Fruit fly (Drosophila melanogaster) whole organism, embryonic: Measurements from ENCODE around the gene CG42634.

ENCODE experiments used
- Abd-B ChIP-seq: fragments of 200-800 bp; sonication (Bioruptor generic); optimal IDR thresholded peaks from 2 replicates; lab custom pipeline; 2018; ENCODE audit warnings: missing biosample characterization, mild to moderate bottlenecking, missing genetic modification characterization, moderate library complexity
- Antp ChIP-seq: fragments of 200-800 bp; sonication (Bioruptor generic); optimal IDR thresholded peaks from 3 replicates; lab custom pipeline; 2016; ENCODE audit warnings: missing biosample characterization, missing genetic modification characterization
- Atf-2 ChIP-seq: fragments of 200-800 bp; sonication (Bioruptor generic); optimal IDR thresholded peaks from 2 replicates; lab custom pipeline; 2016; ENCODE audit warnings: missing biosample characterization, missing genetic modification characterization
- CG1024 ChIP-seq: fragments of 200-800 bp; sonication (Bioruptor generic); IDR thresholded peaks from 2 replicates; pipeline ENCODE4 v1.3.6; 2022; ENCODE audit warnings: missing biosample characterization, missing genetic modification characterization
- CG11456 ChIP-seq: fragments of 200-800 bp; sonication (Bioruptor generic); IDR thresholded peaks from 3 replicates; pipeline ENCODE4 v1.3.6; 2022; ENCODE audit warnings: missing biosample characterization, missing genetic modification characterization
- CG11695 ChIP-seq: fragments of 200-800 bp; sonication (Bioruptor generic); IDR thresholded peaks from 3 replicates; pipeline ENCODE4 v1.3.6; 2022; ENCODE audit warnings: missing biosample characterization, missing genetic modification characterization
- CG13624 ChIP-seq: fragments of 200-800 bp; sonication (Bioruptor generic); optimal IDR thresholded peaks from 2 replicates; lab custom pipeline; 2016; ENCODE audit warnings: missing biosample characterization, missing genetic modification characterization
- CG14441 ChIP-seq: fragments of 200-800 bp; sonication (Bioruptor generic); IDR thresholded peaks from 2 replicates; pipeline ENCODE4 v1.3.6; 2022; ENCODE audit warnings: missing biosample characterization, missing genetic modification characterization
- CG15269 ChIP-seq: fragments of 200-800 bp; sonication (Bioruptor generic); optimal IDR thresholded peaks from 2 replicates; lab custom pipeline; 2018; ENCODE audit warnings: missing biosample characterization, mild to moderate bottlenecking, missing genetic modification characterization, moderate library complexity
- CG1529 ChIP-seq: fragments of 200-800 bp; sonication (Bioruptor generic); optimal IDR thresholded peaks from 3 replicates; lab custom pipeline; 2018; ENCODE audit warnings: missing biosample characterization, missing genetic modification characterization
- CG1603 ChIP-seq: fragments of 200-800 bp; sonication (Bioruptor generic); optimal IDR thresholded peaks from 2 replicates; lab custom pipeline; 2019; ENCODE audit warnings: missing biosample characterization, mild to moderate bottlenecking, missing genetic modification characterization, moderate library complexity
- CG17912 ChIP-seq: fragments of 200-800 bp; sonication (Bioruptor generic); optimal IDR thresholded peaks from 2 replicates; lab custom pipeline; 2018; ENCODE audit warnings: missing biosample characterization, mild to moderate bottlenecking, missing genetic modification characterization
- CG31365 ChIP-seq: fragments of 200-800 bp; sonication (Bioruptor generic); optimal IDR thresholded peaks from 2 replicates; lab custom pipeline; 2018; ENCODE audit warnings: missing biosample characterization, mild to moderate bottlenecking, missing genetic modification characterization
- CG3163 ChIP-seq: fragments of 200-800 bp; sonication (Bioruptor generic); optimal IDR thresholded peaks from 3 replicates; lab custom pipeline; 2016; ENCODE audit warnings: missing biosample characterization, missing genetic modification characterization
- CG34422 ChIP-seq: fragments of 200-800 bp; sonication (Bioruptor generic); IDR thresholded peaks from 3 replicates; pipeline ENCODE4 v1.3.6; 2022; ENCODE audit warnings: missing biosample characterization, missing genetic modification characterization
- CG8089 ChIP-seq: fragments of 200-800 bp; sonication (Bioruptor generic); optimal IDR thresholded peaks from 3 replicates; lab custom pipeline; 2016; ENCODE audit warnings: missing biosample characterization, missing genetic modification characterization
- CG8944 ChIP-seq: fragments of 200-800 bp; sonication (Bioruptor generic); optimal IDR thresholded peaks from 3 replicates; lab custom pipeline; 2016; ENCODE audit warnings: missing biosample characterization, missing genetic modification characterization
- CG9215 ChIP-seq: fragments of 200-800 bp; sonication (Bioruptor generic); IDR thresholded peaks from 2 replicates; pipeline ENCODE4 v1.3.6; 2022; ENCODE audit warnings: missing biosample characterization, missing genetic modification characterization
- CG9609 ChIP-seq: fragments of 200-800 bp; sonication (Bioruptor generic); optimal IDR thresholded peaks from 3 replicates; lab custom pipeline; 2016; ENCODE audit warnings: missing biosample characterization, missing genetic modification characterization
- D19A ChIP-seq: fragments of 200-800 bp; optimal IDR thresholded peaks from 3 replicates; lab custom pipeline; 2019; ENCODE audit warnings: missing biosample characterization, mild to moderate bottlenecking, missing genetic modification characterization, moderate library complexity
- E2f2 ChIP-seq: fragments of 200-800 bp; sonication (Bioruptor generic); IDR thresholded peaks from 2 replicates; pipeline ENCODE4 v1.3.6; 2022; ENCODE audit warnings: missing biosample characterization, missing genetic modification characterization
- Fer3 ChIP-seq: fragments of 200-800 bp; sonication (Bioruptor generic); optimal IDR thresholded peaks from 2 replicates; lab custom pipeline; 2018; ENCODE audit warnings: missing biosample characterization, mild to moderate bottlenecking, missing genetic modification characterization, moderate library complexity
- HmgZ ChIP-seq: fragments of 200-800 bp; sonication (Bioruptor generic); optimal IDR thresholded peaks from 2 replicates; lab custom pipeline; 2018; ENCODE audit warnings: missing biosample characterization, mild to moderate bottlenecking, missing genetic modification characterization
- Hr3 ChIP-seq: fragments of 200-800 bp; sonication (Bioruptor generic); optimal IDR thresholded peaks from 3 replicates; lab custom pipeline; 2016; ENCODE audit warnings: missing biosample characterization, missing genetic modification characterization
- Hr51 ChIP-seq, 2 experiments: fragments of 200-800 bp; sonication (Bioruptor generic); optimal IDR thresholded peaks; 2 replicates in 1 of 2; 3 replicates in 1 of 2; lab custom pipeline; 2016 to 2018; ENCODE audit warnings: missing biosample characterization in 2 of 2, missing genetic modification characterization in 2 of 2, mild to moderate bottlenecking in 1 of 2, moderate library complexity in 1 of 2
- Kr ChIP-seq: fragments of 200-800 bp; sonication (Bioruptor generic); optimal IDR thresholded peaks from 2 replicates; lab custom pipeline; 2017; ENCODE audit warnings: missing biosample characterization, mild to moderate bottlenecking, missing genetic modification characterization
- PHDP ChIP-seq: fragments of 200-800 bp; sonication (Bioruptor generic); optimal IDR thresholded peaks from 3 replicates; lab custom pipeline; 2018; ENCODE audit warnings: missing biosample characterization, mild to moderate bottlenecking, missing genetic modification characterization, moderate library complexity
- Ptx1 ChIP-seq: fragments of 200-800 bp; sonication (Bioruptor generic); IDR thresholded peaks from 2 replicates; pipeline ENCODE4 v1.3.6; 2022; ENCODE audit warnings: missing biosample characterization, missing genetic modification characterization
- Scr ChIP-seq: fragments of 200-800 bp; sonication (Bioruptor generic); IDR thresholded peaks from 2 replicates; pipeline ENCODE4 v1.3.6; 2022; ENCODE audit warnings: missing biosample characterization, missing genetic modification characterization; ENCODE audit not compliant: partially characterized antibody
- Taf1 ChIP-seq: fragments of 200-800 bp; sonication (Bioruptor generic); IDR thresholded peaks from 2 replicates; pipeline ENCODE4 v1.3.6; 2022; ENCODE audit warnings: missing biosample characterization, missing genetic modification characterization
- YL-1 ChIP-seq: fragments of 200-800 bp; sonication (Bioruptor generic); optimal IDR thresholded peaks from 3 replicates; lab custom pipeline; 2017; ENCODE audit warnings: missing biosample characterization, mild to moderate bottlenecking, missing genetic modification characterization
- bbx ChIP-seq: fragments of 200-800 bp; sonication (Bioruptor generic); IDR thresholded peaks from 2 replicates; pipeline ENCODE4 v1.3.6; 2022; ENCODE audit warnings: missing biosample characterization, missing genetic modification characterization; ENCODE audit not compliant: partially characterized antibody
- btn ChIP-seq: fragments of 200-800 bp; sonication (Bioruptor generic); optimal IDR thresholded peaks from 2 replicates; lab custom pipeline; 2016; ENCODE audit warnings: missing biosample characterization, missing genetic modification characterization
- corto ChIP-seq: fragments of 200-800 bp; sonication (Bioruptor generic); optimal IDR thresholded peaks from 2 replicates; lab custom pipeline; 2016; ENCODE audit warnings: missing biosample characterization, mild to moderate bottlenecking, missing genetic modification characterization, moderate library complexity
- dysf ChIP-seq: fragments of 200-800 bp; sonication (Bioruptor generic); IDR thresholded peaks from 3 replicates; pipeline ENCODE4 v1.3.6; 2022; ENCODE audit warnings: missing biosample characterization, missing genetic modification characterization
- eyg ChIP-seq: fragments of 200-800 bp; sonication (Bioruptor generic); optimal IDR thresholded peaks from 3 replicates; lab custom pipeline; 2016; ENCODE audit warnings: missing biosample characterization, missing genetic modification characterization
- hb ChIP-seq: fragments of 200-800 bp; sonication (Bioruptor generic); IDR thresholded peaks from 3 replicates; pipeline ENCODE4 v1.3.6; 2022; ENCODE audit warnings: missing biosample characterization, missing genetic modification characterization; ENCODE audit not compliant: partially characterized antibody
- jumu ChIP-seq: fragments of 200-800 bp; sonication (Bioruptor generic); optimal IDR thresholded peaks from 3 replicates; lab custom pipeline; 2016; ENCODE audit warnings: missing biosample characterization, missing genetic modification characterization
- kah ChIP-seq: fragments of 200-800 bp; sonication (Bioruptor generic); optimal IDR thresholded peaks from 2 replicates; lab custom pipeline; 2018; ENCODE audit warnings: missing biosample characterization, mild to moderate bottlenecking, missing genetic modification characterization
- odd ChIP-seq: fragments of 200-800 bp; sonication (Bioruptor generic); optimal IDR thresholded peaks from 2 replicates; lab custom pipeline; 2017; ENCODE audit warnings: missing biosample characterization, mild to moderate bottlenecking, missing genetic modification characterization
- onecut ChIP-seq: fragments of 200-800 bp; sonication (Bioruptor generic); IDR thresholded peaks from 2 replicates; pipeline ENCODE4 v1.3.6; 2022; ENCODE audit warnings: missing biosample characterization, missing genetic modification characterization
- p53 ChIP-seq: fragments of 200-800 bp; sonication (Bioruptor generic); optimal IDR thresholded peaks from 2 replicates; lab custom pipeline; 2016; ENCODE audit warnings: missing biosample characterization, missing genetic modification characterization
- pho ChIP-seq: fragments of 200-800 bp; sonication (Bioruptor generic); optimal IDR thresholded peaks from 2 replicates; lab custom pipeline; 2016; ENCODE audit warnings: missing biosample characterization, missing genetic modification characterization
- sisA ChIP-seq: fragments of 200-800 bp; sonication (Bioruptor generic); IDR thresholded peaks from 2 replicates; pipeline ENCODE4 v1.3.6; 2022; ENCODE audit warnings: missing biosample characterization, missing genetic modification characterization
- slou ChIP-seq: fragments of 200-800 bp; sonication (Bioruptor generic); optimal IDR thresholded peaks from 3 replicates; lab custom pipeline; 2016; ENCODE audit warnings: missing biosample characterization, missing genetic modification characterization
- sna ChIP-seq: fragments of 200-800 bp; sonication (Bioruptor generic); IDR thresholded peaks from 2 replicates; pipeline ENCODE4 v1.3.6; 2022; ENCODE audit warnings: missing biosample characterization, missing genetic modification characterization; ENCODE audit not compliant: partially characterized antibody
- stc ChIP-seq: fragments of 200-800 bp; sonication (Bioruptor generic); IDR thresholded peaks from 2 replicates; pipeline ENCODE4 v1.3.6; 2022; ENCODE audit warnings: missing biosample characterization, missing genetic modification characterization
- trem ChIP-seq: fragments of 200-800 bp; optimal IDR thresholded peaks from 3 replicates; lab custom pipeline; 2019; ENCODE audit warnings: missing biosample characterization, mild to moderate bottlenecking, missing genetic modification characterization, moderate library complexity
- trh ChIP-seq: fragments of 200-800 bp; sonication (Bioruptor generic); optimal IDR thresholded peaks from 2 replicates; lab custom pipeline; 2016; ENCODE audit warnings: missing biosample characterization, missing genetic modification characterization
- unc-4 ChIP-seq: fragments of 200-800 bp; sonication (Bioruptor generic); IDR thresholded peaks from 2 replicates; pipeline ENCODE4 v1.3.6; 2022; ENCODE audit warnings: missing biosample characterization, missing genetic modification characterization; ENCODE audit not compliant: partially characterized antibody

The CG42634 gene

dm6 chr2L:17963071-17963567, 44.6 kb upstream of the CG42634 start, which contains the start of gene CG5674 (continued):
- TF ChIP-seq CG9609 (peak; percentile 67), Hr3 (GFP tag; lab: Kevin White, UChicago) (peak; percentile 43), sisA (GFP tag; lab: Robert Waterston, UW) (peak; percentile 48), btn (peak; percentile 5), CG14441 (GFP tag; lab: Robert Waterston, UW) (peak; percentile 52), Scr (peak; percentile 84), jumu (GFP tag; lab: Kevin White, UChicago) (peak; percentile 34), PHDP (tag; lab: Kevin White, UChicago) (no peak), p53 (GFP tag; lab: Kevin White, UChicago) (peak; percentile 53), CG3163 (GFP tag; lab: Kevin White, UChicago) (peak; percentile 58), hb (GFP tag; lab: Robert Waterston, UW) (peak; percentile 87), Fer3 (tag; lab: Kevin White, UChicago) (no peak), CG31365 (no peak), eyg (peak; percentile 39), Kr (GFP tag; lab: Kevin White, UChicago) (no peak), CG9215 (GFP tag; lab: Robert Waterston, UW) (peak; percentile 58), CG11695 (0 out of 3 replicates have a peak, but pooled peaks have one; percentile 35), Abd-B (GFP tag; lab: Kevin White, UChicago) (peak; percentile 72), CG13624 (no peak), HmgZ (tag; lab: Kevin White, UChicago) (peak; percentile 75), CG8944 (peak; percentile 42), onecut (GFP tag; lab: Robert Waterston, UW) (peak; percentile 63), E2f2 (GFP tag; lab: Robert Waterston, UW) (0 out of 2 replicates have a peak, but pooled peaks have one; percentile 37), CG17912 (peak; percentile 23), bbx (GFP tag; lab: Robert Waterston, UW) (peak; percentile 85), odd (GFP tag; lab: Kevin White, UChicago) (no peak), sna (GFP tag; lab: Robert Waterston, UW) (peak; percentile 83), CG11456 (GFP tag; lab: Robert Waterston, UW) (peak; percentile 76; the same call in 1 of the 3 replicates), slou (peak; percentile 44), CG34422 (GFP tag; lab: Robert Waterston, UW) (peak; percentile 74; the same call in 1 of the 3 replicates), pho (peak; percentile 68), Ptx1 (GFP tag; lab: Robert Waterston, UW) (peak; percentile 69), Hr51 (GFP tag; optimal IDR thresholded peaks at IDR 0.05; lab: Kevin White, UChicago) (peak in 1 of 2 experiments; percentile 47), trem (tag; lab: Kevin White, UChicago) (peak; percentile 72), corto (GFP tag; lab: Kevin White, UChicago) (no peak), CG1024 (GFP tag; lab: Robert Waterston, UW) (0 out of 2 replicates have a peak, but pooled peaks have one; percentile 18), kah (GFP tag; lab: Kevin White, UChicago) (no peak), D19A (tag; lab: Kevin White, UChicago) (no peak), dysf (GFP tag; lab: Robert Waterston, UW) (peak; percentile 51; the same call in 2 of the 3 replicates), Taf1 (GFP tag; lab: Robert Waterston, UW) (no peak), YL-1 (GFP tag; lab: Kevin White, UChicago) (peak; percentile 57), CG15269 (tag; lab: Kevin White, UChicago) (no peak), stc (GFP tag; lab: Robert Waterston, UW) (0 out of 2 replicates have a peak, but pooled peaks have one; percentile 5), CG1529 (no peak), Antp (GFP tag; lab: Kevin White, UChicago) (peak; percentile 41), unc-4 (GFP tag; lab: Robert Waterston, UW) (peak; percentile 82), Atf-2 (GFP tag; lab: Kevin White, UChicago) (peak; percentile 24), trh (GFP tag; lab: Kevin White, UChicago) (peak; percentile 14), CG8089 (GFP tag; lab: Kevin White, UChicago) (peak; percentile 48), CG1603 (no peak)
